Worm (Caenorhabditis elegans): ENCODE data around the gene ZK637.4.
A peak's percentile ranks its signal among the peaks of the same experiment; 100 is the strongest.

ZK637.4 gene

DNA sequence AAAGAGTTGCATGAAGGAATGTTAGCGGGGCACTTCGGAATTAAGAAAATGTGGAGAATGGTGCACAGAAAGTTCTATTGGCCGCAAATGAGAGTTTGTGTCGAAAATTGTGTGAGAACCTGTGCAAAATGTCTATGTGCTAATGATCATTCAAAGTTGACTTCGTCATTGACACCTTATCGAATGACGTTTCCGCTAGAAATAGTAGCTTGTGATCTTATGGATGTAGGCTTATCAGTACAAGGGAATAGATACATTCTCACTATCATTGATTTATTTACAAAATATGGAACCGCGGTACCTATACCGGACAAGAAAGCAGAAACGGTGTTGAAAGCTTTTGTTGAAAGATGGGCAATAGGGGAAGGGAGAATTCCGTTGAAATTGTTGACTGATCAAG, 35.1 kb upstream of the ZK637.4 start:
- no peak for TF ChIP-seq M03D4.4 (tag; optimal IDR thresholded peaks at IDR 0.05)
- no peak for TF ChIP-seq drap-1 (GFP tag; optimal IDR thresholded peaks at IDR 0.05)
- no peak for TF ChIP-seq mep-1 (tag; optimal IDR thresholded peaks at IDR 0.05)
- no peak for TF ChIP-seq blmp-1 (tag; optimal IDR thresholded peaks at IDR 0.05)
- no peak for TF ChIP-seq elt-1 (tag; optimal IDR thresholded peaks at IDR 0.05; ENCODE audit: borderline replicate concordance, insufficient read depth)
- TF ChIP-seq nhr-12 (tag; optimal IDR thresholded peaks at IDR 0.05) = no peak
- TF ChIP-seq lin-32 (GFP tag; optimal IDR thresholded peaks at IDR 0.05) = no peak
- TF ChIP-seq sptf-1 (tag; optimal IDR thresholded peaks at IDR 0.05) = no peak
- no peak for TF ChIP-seq ztf-11 (tag; optimal IDR thresholded peaks at IDR 0.05)
- no peak for TF ChIP-seq hlh-1 (tag; optimal IDR thresholded peaks at IDR 0.05)
- TF ChIP-seq ces-1 (GFP tag; optimal IDR thresholded peaks at IDR 0.05) = no peak
- no peak for TF ChIP-seq lsy-2 (tag; optimal IDR thresholded peaks at IDR 0.05)
- TF ChIP-seq zip-8 (tag; optimal IDR thresholded peaks at IDR 0.05) = no peak
- no peak for TF ChIP-seq nhr-28 (tag; optimal IDR thresholded peaks at IDR 0.05)
- TF ChIP-seq lin-13 (tag; optimal IDR thresholded peaks at IDR 0.05) = no peak
- no peak for TF ChIP-seq tbx-8 (GFP tag; optimal IDR thresholded peaks at IDR 0.05)
- TF ChIP-seq bed-3 (GFP tag; optimal IDR thresholded peaks at IDR 0.05) = no peak
- TF ChIP-seq ceh-43 (GFP tag; optimal IDR thresholded peaks at IDR 0.05) = no peak
- TF ChIP-seq snpc-4 (tag; optimal IDR thresholded peaks at IDR 0.05) = no peak

DNA sequence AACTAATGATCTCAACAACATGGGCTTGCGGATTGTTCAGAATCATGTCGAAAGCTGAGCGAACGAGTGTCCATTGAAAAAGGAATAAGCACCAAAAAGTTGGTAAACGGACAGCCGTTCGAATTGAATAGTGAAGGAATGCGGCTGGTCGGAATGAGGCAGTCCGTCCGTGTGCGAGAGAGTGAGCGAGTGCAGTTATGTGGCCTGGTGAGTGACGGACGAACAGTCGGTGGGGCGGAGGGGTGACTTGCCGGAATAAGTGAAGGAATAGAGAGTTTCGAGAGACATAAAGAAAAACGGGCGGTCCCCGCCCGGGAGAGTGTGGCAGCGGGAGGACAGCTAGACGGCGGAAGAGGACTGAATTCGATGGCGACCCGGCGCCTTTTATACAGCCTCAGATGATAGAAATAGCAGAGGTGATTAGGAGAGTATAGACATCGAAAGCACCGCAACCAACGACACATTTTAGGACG, 28.2 kb upstream of the ZK637.4 start:
- TF ChIP-seq snpc-4 (tag; optimal IDR thresholded peaks at IDR 0.05) (no peak), nhr-28 (tag; optimal IDR thresholded peaks at IDR 0.05) (no peak), lin-13 (tag; optimal IDR thresholded peaks at IDR 0.05) (peak; percentile 39), unc-120 (tag; optimal IDR thresholded peaks at IDR 0.05; ENCODE audit: poor library complexity, severe bottlenecking) (peak; percentile 84), nhr-2 (tag; optimal IDR thresholded peaks at IDR 0.05) (no peak), mls-2 (tag; optimal IDR thresholded peaks at IDR 0.05) (peak; percentile 17), unc-39 (tag; optimal IDR thresholded peaks at IDR 0.05) (no peak), ztf-11 (tag; optimal IDR thresholded peaks at IDR 0.05) (no peak), ham-2 (GFP tag; optimal IDR thresholded peaks at IDR 0.05) (peak; percentile 50), nhr-76 (tag; optimal IDR thresholded peaks at IDR 0.05) (no peak), nhr-12 (tag; optimal IDR thresholded peaks at IDR 0.05) (no peak), drap-1 (GFP tag; optimal IDR thresholded peaks at IDR 0.05) (peak; percentile 74), zip-8 (tag; optimal IDR thresholded peaks at IDR 0.05) (no peak), bed-3 (GFP tag; optimal IDR thresholded peaks at IDR 0.05) (no peak), ceh-43 (GFP tag; optimal IDR thresholded peaks at IDR 0.05) (no peak), unc-62 (GFP tag; optimal IDR thresholded peaks at IDR 0.05) (peak; percentile 60), elt-3 (tag; optimal IDR thresholded peaks at IDR 0.05) (no peak), elt-1 (tag; optimal IDR thresholded peaks at IDR 0.05; ENCODE audit: borderline replicate concordance, insufficient read depth) (no peak), hlh-1 (tag; optimal IDR thresholded peaks at IDR 0.05) (peak; percentile 70), sem-2 (GFP tag; optimal IDR thresholded peaks at IDR 0.05) (no peak), ceh-39 (tag; optimal IDR thresholded peaks at IDR 0.05) (no peak), nhr-237 (tag; optimal IDR thresholded peaks at IDR 0.05) (no peak), sptf-1 (tag; optimal IDR thresholded peaks at IDR 0.05) (peak; percentile 57), lin-32 (GFP tag; optimal IDR thresholded peaks at IDR 0.05) (no peak), flh-1 (GFP tag; optimal IDR thresholded peaks at IDR 0.05) (no peak), M03D4.4 (tag; optimal IDR thresholded peaks at IDR 0.05) (peak; percentile 60), lsy-2 (tag; optimal IDR thresholded peaks at IDR 0.05) (no peak), pha-4 (tag; optimal IDR thresholded peaks at IDR 0.05) (peak; percentile 8), ces-1 (GFP tag; optimal IDR thresholded peaks at IDR 0.05) (no peak), mep-1 (tag; optimal IDR thresholded peaks at IDR 0.05) (no peak), mab-5 (tag; optimal IDR thresholded peaks at IDR 0.05) (no peak), blmp-1 (tag; optimal IDR thresholded peaks at IDR 0.05) (no peak), tbx-8 (GFP tag; optimal IDR thresholded peaks at IDR 0.05) (no peak), cnd-1 (tag; optimal IDR thresholded peaks at IDR 0.05) (peak; percentile 38), ceh-83 (GFP tag; optimal IDR thresholded peaks at IDR 0.05) (no peak)

DNA sequence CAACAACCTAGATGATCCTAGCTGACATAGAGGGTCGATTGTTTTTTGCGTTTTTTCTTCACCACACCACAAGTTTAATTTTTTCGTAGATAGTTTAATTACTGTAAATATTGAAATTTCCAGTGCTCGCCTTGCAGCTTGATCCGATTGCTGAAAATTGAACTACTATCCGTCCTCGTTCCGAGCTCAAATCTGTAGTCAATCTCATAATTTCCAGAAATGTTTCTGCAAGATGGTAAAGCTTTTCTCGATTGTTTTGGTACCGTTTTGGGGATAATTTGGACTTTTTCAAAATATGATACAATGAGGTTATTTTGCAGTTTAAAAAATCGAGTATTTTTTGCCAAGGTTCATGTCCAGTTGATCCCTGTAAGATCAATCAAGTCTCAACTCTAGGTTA, 27.5 kb upstream of the ZK637.4 start:
- no peak for TF ChIP-seq lin-32 (GFP tag; optimal IDR thresholded peaks at IDR 0.05)

Measured in whole organism, mixed stage, embryonic.